Fruit fly (Drosophila melanogaster) whole organism, pupa: ENCODE measurements around the gene Nepl17.

Experiments
- CG10348 ChIP-seq: fragments of 200-800 bp; sonication (Bioruptor generic); IDR thresholded peaks from 2 replicates; pipeline ENCODE4 v1.3.6; 2022; ENCODE audit warnings: missing biosample characterization, missing genetic modification characterization
- CG12605 ChIP-seq: fragments of 200-800 bp; sonication (Bioruptor generic); IDR thresholded peaks from 2 replicates; pipeline ENCODE4 v1.3.6; 2022; ENCODE audit warnings: missing biosample characterization, missing genetic modification characterization
- CG13204 ChIP-seq: fragments of 200-800 bp; sonication (Bioruptor generic); optimal IDR thresholded peaks from 2 replicates; lab custom pipeline; 2018; ENCODE audit warnings: missing biosample characterization, mild to moderate bottlenecking, missing genetic modification characterization, moderate library complexity
- CG14655 ChIP-seq: fragments of 200-800 bp; sonication (Bioruptor generic); optimal IDR thresholded peaks from 3 replicates; lab custom pipeline; 2017; ENCODE audit warnings: mild to moderate bottlenecking, missing biosample characterization, missing genetic modification reagents, missing genetic modification characterization
- CG15710 ChIP-seq: fragments of 200-800 bp; sonication (Bioruptor generic); optimal IDR thresholded peaks from 2 replicates; lab custom pipeline; 2018; ENCODE audit warnings: missing biosample characterization, mild to moderate bottlenecking, missing genetic modification characterization, moderate library complexity
- CG17806 ChIP-seq: fragments of 200-800 bp; sonication (Bioruptor generic); optimal IDR thresholded peaks from 2 replicates; lab custom pipeline; 2018; ENCODE audit warnings: missing biosample characterization, mild to moderate bottlenecking, missing genetic modification characterization, moderate library complexity
- CG32121 ChIP-seq: fragments of 200-800 bp; sonication (Bioruptor generic); IDR thresholded peaks from 2 replicates; pipeline ENCODE4 v1.3.6; 2022; ENCODE audit warnings: missing biosample characterization, missing genetic modification characterization
- CG34367 ChIP-seq: fragments of 200-800 bp; sonication (Bioruptor generic); optimal IDR thresholded peaks from 2 replicates; lab custom pipeline; 2018; ENCODE audit warnings: missing biosample characterization, mild to moderate bottlenecking, missing genetic modification characterization
- CG4496 ChIP-seq: fragments of 200-800 bp; sonication (Bioruptor generic); IDR thresholded peaks from 3 replicates; pipeline ENCODE4 v1.3.6; 2022; ENCODE audit warnings: missing biosample characterization, missing genetic modification characterization
- CG8159 ChIP-seq: fragments of 200-800 bp; sonication (Bioruptor generic); optimal IDR thresholded peaks from 3 replicates; lab custom pipeline; 2018; ENCODE audit warnings: missing biosample characterization, mild to moderate bottlenecking, missing genetic modification characterization, moderate library complexity
- CG8301 ChIP-seq: fragments of 200-800 bp; sonication (Bioruptor generic); optimal IDR thresholded peaks from 2 replicates; lab custom pipeline; 2018; ENCODE audit warnings: missing biosample characterization, mild to moderate bottlenecking, missing genetic modification characterization
- CG9948 ChIP-seq: fragments of 200-800 bp; sonication (Bioruptor generic); optimal IDR thresholded peaks from 2 replicates; lab custom pipeline; 2018; ENCODE audit warnings: missing biosample characterization, mild to moderate bottlenecking, missing genetic modification characterization, moderate library complexity
- D1 ChIP-seq: fragments of 200-800 bp; sonication (Bioruptor generic); optimal IDR thresholded peaks from 2 replicates; lab custom pipeline; 2018; ENCODE audit warnings: missing biosample characterization, mild to moderate bottlenecking, missing genetic modification characterization, moderate library complexity
- EcR ChIP-seq: fragments of 200-800 bp; sonication (Bioruptor generic); optimal IDR thresholded peaks from 3 replicates; lab custom pipeline; 2019; ENCODE audit warnings: missing biosample characterization, missing genetic modification characterization, mild to moderate bottlenecking, moderate library complexity, missing genetic modification reagents
- Ets98B ChIP-seq: fragments of 200-800 bp; sonication (Bioruptor generic); IDR thresholded peaks from 2 replicates; pipeline ENCODE4 v1.3.6; 2022; ENCODE audit warnings: missing biosample characterization, missing genetic modification characterization
- Pif1A ChIP-seq: fragments of 200-800 bp; sonication (Bioruptor generic); optimal IDR thresholded peaks from 3 replicates; lab custom pipeline; 2016; ENCODE audit warnings: missing biosample characterization, missing genetic modification characterization
- Pif1B ChIP-seq: fragments of 200-800 bp; sonication (Bioruptor generic); optimal IDR thresholded peaks from 3 replicates; lab custom pipeline; 2016; ENCODE audit warnings: missing biosample characterization, missing genetic modification characterization
- Snoo ChIP-seq: fragments of 200-800 bp; sonication (Bioruptor generic); optimal IDR thresholded peaks from 3 replicates; lab custom pipeline; 2017; ENCODE audit warnings: missing biosample characterization, mild to moderate bottlenecking, missing genetic modification characterization, inconsistent platforms
- fd96Ca ChIP-seq: fragments of 200-800 bp; sonication (Bioruptor generic); IDR thresholded peaks from 3 replicates; pipeline ENCODE4 v1.3.6; 2022; ENCODE audit warnings: missing biosample characterization, missing genetic modification characterization
- gl ChIP-seq: fragments of 200-800 bp; sonication (Bioruptor generic); optimal IDR thresholded peaks from 2 replicates; lab custom pipeline; 2018; ENCODE audit warnings: missing biosample characterization, mild to moderate bottlenecking, missing genetic modification characterization
- rn ChIP-seq: fragments of 200-800 bp; sonication (Bioruptor generic); IDR thresholded peaks from 2 replicates; pipeline ENCODE4 v1.3.6; 2022; ENCODE audit warnings: missing biosample characterization, missing genetic modification characterization

The Nepl17 gene

DNA sequence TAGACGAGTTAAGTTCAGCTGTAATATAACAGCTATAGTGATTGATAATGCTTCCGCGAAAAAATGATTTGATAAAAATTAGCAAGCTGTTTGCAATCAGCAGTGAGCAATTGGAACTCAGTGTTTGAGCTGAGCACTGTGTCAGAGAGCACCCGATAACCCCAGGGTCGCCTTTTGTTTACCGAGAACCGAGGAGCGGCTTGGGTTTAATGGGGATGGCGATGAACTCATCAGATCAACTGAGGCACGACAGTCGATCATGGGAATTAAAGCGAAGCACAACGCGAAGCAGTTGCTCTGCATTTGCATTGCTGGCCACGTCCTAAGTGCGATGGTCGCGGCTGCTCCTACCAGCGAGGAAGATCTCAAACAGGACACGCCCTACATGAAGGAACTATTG, 10.7 kb downstream of the Nepl17 start, which contains the start of gene Nepl21:
Nepl21 (plus strand) TSS at position 260 of the 400 bp plus-strand sequence.
- peak; percentile 76 for TF ChIP-seq EcR
- TF ChIP-seq CG8301 (tag; lab: Kevin White, UChicago), result no peak
- TF ChIP-seq Pif1A (GFP tag; lab: Kevin White, UChicago), result no peak
- TF ChIP-seq CG13204 (GFP tag; lab: Kevin White, UChicago), result no peak
- no peak for TF ChIP-seq D1 (tag; lab: Kevin White, UChicago)
- TF ChIP-seq CG14655 (GFP tag; lab: Kevin White, UChicago), result no peak
- no peak for TF ChIP-seq CG12605 (GFP tag; lab: Robert Waterston, UW)

- no peak for TF ChIP-seq CG34367 (tag; lab: Kevin White, UChicago)
- no peak for TF ChIP-seq D1 (tag; lab: Kevin White, UChicago)
- no peak for TF ChIP-seq CG10348 (GFP tag; lab: Robert Waterston, UW)
- TF ChIP-seq fd96Ca (GFP tag; lab: Robert Waterston, UW), result no peak
- TF ChIP-seq CG14655 (GFP tag; lab: Kevin White, UChicago), result no peak
- no peak for TF ChIP-seq Snoo
Measured at dm6 chr3R:28886813-28887212, 14.1 kb downstream of the Nepl17 start.

DNA sequence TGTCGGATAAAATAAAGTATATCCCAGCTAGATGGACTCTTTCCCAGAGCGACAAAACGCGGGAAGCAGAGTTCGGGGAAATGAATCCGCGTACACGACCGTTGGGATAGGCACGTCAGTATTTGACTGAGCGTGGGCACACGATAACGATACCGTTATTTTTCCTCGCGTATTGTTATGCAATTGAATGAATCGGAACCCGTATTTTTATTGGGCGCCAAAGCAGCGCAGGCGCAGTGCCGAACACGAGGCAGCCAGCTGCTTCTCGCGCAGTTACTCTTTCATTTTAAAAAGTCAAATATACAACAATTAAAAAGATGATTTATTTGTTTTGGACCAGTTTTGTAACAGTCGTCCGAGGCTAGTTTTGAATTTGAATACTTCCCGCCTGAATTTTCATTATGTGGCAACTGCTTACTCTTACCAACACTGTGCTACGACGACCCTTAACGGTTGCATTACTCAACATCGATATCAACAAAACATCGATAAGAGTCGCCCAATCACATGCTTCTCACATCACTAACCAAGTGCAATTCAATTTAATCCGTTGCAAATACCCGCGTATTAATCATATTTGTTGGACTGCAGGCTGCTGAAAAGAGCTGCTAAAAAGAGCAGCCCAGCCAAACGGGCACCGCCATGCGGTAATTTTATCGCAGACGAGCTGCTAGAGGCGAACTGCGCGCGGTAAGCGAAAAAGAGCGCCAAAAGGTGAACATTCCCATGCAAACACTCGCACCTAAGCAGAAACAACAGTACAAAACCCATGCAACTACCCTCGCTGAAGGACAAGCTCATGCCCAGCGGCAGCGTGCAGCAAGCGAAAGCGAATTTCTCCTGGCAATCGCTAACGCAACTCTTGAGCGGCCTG, 15.1 kb downstream of the Nepl17 start, which contains the start of the genes CG33203 and Doa:
CG33203 (minus strand) TSS at position 151 of the 874 bp plus-strand sequence.
Doa (plus strand) TSS at position 515 of the 874 bp plus-strand sequence.
- TF ChIP-seq CG15710 (tag; lab: Kevin White, UChicago), result no peak
- TF ChIP-seq CG9948, result no peak
- TF ChIP-seq CG13204 (GFP tag; lab: Kevin White, UChicago), result no peak
- no peak for TF ChIP-seq gl (tag; lab: Kevin White, UChicago)
- TF ChIP-seq CG32121, result no peak
- 0 out of 2 replicates have a peak, but pooled peaks have one; percentile 12 for TF ChIP-seq Ets98B
- TF ChIP-seq CG10348 (GFP tag; lab: Robert Waterston, UW), result no peak
- no peak for TF ChIP-seq CG34367 (tag; lab: Kevin White, UChicago)
- peak; percentile 35; the same call in 1 of the 3 replicates for TF ChIP-seq CG4496 (GFP tag; lab: Robert Waterston, UW)
- TF ChIP-seq CG17806 (tag; lab: Kevin White, UChicago), result no peak

DNA sequence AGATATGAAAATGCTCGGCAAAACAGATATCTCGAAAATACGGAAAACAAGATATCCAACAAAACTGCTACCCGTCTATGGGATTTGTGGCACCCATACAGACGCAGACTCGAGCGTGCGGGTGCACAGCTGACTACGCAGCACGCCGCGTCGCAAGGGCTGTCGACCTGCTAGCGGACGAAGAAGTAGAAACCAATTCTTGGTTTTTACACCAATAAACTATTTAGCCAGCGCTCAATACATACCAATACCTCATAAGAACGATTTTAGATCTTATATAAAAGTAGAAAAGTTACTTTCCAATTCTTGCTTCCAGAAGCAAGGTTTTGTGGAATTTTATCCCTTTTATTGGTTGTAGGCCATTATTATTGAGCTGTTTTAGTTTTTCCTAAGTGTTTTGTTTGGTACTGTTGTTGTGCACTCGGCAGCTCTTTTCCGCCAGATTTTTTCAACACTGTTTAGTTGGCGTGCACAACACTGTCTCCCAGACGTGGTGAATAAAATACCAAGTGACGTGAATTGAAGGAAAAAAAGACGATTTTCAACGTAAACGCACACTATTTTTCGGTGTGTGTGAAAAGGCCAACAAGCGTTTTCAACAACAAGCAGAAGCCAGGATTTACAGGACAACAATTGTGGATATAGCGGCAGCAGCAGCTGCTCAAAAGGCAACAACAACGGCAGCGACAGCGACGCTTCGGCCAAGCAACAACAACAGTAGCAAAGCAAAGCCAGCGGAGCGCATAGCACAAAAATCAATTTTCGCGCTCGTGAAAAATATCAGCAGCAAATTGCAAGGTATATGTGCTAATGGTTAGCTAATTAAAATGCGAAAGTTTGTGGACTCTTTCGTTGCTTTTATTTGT, 16.1 kb downstream of the Nepl17 start:
- peak; percentile 77 for TF ChIP-seq CG14655 (GFP tag; lab: Kevin White, UChicago)
- peak; percentile 67 for TF ChIP-seq CG4496 (GFP tag; lab: Robert Waterston, UW)
- TF ChIP-seq CG9948, result peak; percentile 62
- TF ChIP-seq CG10348 (GFP tag; lab: Robert Waterston, UW), result no peak
- TF ChIP-seq CG32121, result peak; percentile 60; the same call in 1 of the 2 replicates
- peak; percentile 69 for TF ChIP-seq CG8159
- TF ChIP-seq CG8301 (tag; lab: Kevin White, UChicago), result peak; percentile 77
- peak; percentile 3 for TF ChIP-seq gl (tag; lab: Kevin White, UChicago)
- TF ChIP-seq fd96Ca (GFP tag; lab: Robert Waterston, UW), result peak; percentile 80; the same call in 2 of the 3 replicates
- TF ChIP-seq Pif1A (GFP tag; lab: Kevin White, UChicago), result peak; percentile 75
- peak; percentile 26; the same call in 1 of the 2 replicates for TF ChIP-seq CG12605 (GFP tag; lab: Robert Waterston, UW)
- peak; percentile 64 for TF ChIP-seq CG17806 (tag; lab: Kevin White, UChicago)
- TF ChIP-seq CG15710 (tag; lab: Kevin White, UChicago), result peak; percentile 65
- TF ChIP-seq Ets98B, result peak; percentile 68
- peak; percentile 90 for TF ChIP-seq EcR
- peak; percentile 66 for TF ChIP-seq Snoo
- TF ChIP-seq Pif1B, result peak; percentile 65
- no peak for TF ChIP-seq D1 (tag; lab: Kevin White, UChicago)
- TF ChIP-seq CG34367 (tag; lab: Kevin White, UChicago), result peak; percentile 33
- TF ChIP-seq rn (GFP tag; lab: Robert Waterston, UW), result 0 out of 2 replicates have a peak, but pooled peaks have one; percentile 12
- TF ChIP-seq CG13204 (GFP tag; lab: Kevin White, UChicago), result peak; percentile 14

DNA sequence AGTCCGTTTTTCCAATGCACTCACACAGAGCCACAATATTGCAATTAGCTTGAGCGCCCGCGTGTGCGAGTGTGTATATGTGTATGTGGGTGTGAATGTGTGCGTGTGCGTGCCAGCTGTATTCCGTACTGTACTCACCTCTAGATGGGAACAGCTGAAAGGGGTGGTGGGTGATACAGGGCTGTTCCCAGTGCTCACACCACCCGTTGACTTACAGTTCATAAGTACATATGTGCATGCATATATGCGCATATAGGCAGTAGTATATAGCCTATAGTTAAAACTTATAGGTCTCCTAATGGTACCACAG, 16.7 kb downstream of the Nepl17 start:
- peak; percentile 54 for TF ChIP-seq CG13204 (GFP tag; lab: Kevin White, UChicago)
- TF ChIP-seq D1 (tag; lab: Kevin White, UChicago), result no peak
- peak; percentile 36; the same call in 1 of the 2 replicates for TF ChIP-seq CG32121
- TF ChIP-seq Pif1A (GFP tag; lab: Kevin White, UChicago), result no peak
- no peak for TF ChIP-seq CG9948
- peak; percentile 20 for TF ChIP-seq gl (tag; lab: Kevin White, UChicago)
- 0 out of 3 replicates have a peak, but pooled peaks have one; percentile 21 for TF ChIP-seq CG4496 (GFP tag; lab: Robert Waterston, UW)
- no peak for TF ChIP-seq CG10348 (GFP tag; lab: Robert Waterston, UW)
- peak; percentile 62 for TF ChIP-seq CG12605 (GFP tag; lab: Robert Waterston, UW)
- no peak for TF ChIP-seq CG8301 (tag; lab: Kevin White, UChicago)
- peak; percentile 36; the same call in 1 of the 3 replicates for TF ChIP-seq fd96Ca (GFP tag; lab: Robert Waterston, UW)
- TF ChIP-seq Pif1B, result no peak
- no peak for TF ChIP-seq CG17806 (tag; lab: Kevin White, UChicago)
- no peak for TF ChIP-seq CG8159
- no peak for TF ChIP-seq Snoo
- TF ChIP-seq EcR, result no peak
- TF ChIP-seq CG34367 (tag; lab: Kevin White, UChicago), result no peak
- TF ChIP-seq Ets98B, result peak; percentile 66
- no peak for TF ChIP-seq CG15710 (tag; lab: Kevin White, UChicago)
- no peak for TF ChIP-seq rn (GFP tag; lab: Robert Waterston, UW)
- no peak for TF ChIP-seq CG14655 (GFP tag; lab: Kevin White, UChicago)
